Worm (Caenorhabditis elegans): ENCODE data around the gene C06H5.14.
A peak's percentile ranks its signal among the peaks of the same experiment; 100 is the strongest.

DNA sequence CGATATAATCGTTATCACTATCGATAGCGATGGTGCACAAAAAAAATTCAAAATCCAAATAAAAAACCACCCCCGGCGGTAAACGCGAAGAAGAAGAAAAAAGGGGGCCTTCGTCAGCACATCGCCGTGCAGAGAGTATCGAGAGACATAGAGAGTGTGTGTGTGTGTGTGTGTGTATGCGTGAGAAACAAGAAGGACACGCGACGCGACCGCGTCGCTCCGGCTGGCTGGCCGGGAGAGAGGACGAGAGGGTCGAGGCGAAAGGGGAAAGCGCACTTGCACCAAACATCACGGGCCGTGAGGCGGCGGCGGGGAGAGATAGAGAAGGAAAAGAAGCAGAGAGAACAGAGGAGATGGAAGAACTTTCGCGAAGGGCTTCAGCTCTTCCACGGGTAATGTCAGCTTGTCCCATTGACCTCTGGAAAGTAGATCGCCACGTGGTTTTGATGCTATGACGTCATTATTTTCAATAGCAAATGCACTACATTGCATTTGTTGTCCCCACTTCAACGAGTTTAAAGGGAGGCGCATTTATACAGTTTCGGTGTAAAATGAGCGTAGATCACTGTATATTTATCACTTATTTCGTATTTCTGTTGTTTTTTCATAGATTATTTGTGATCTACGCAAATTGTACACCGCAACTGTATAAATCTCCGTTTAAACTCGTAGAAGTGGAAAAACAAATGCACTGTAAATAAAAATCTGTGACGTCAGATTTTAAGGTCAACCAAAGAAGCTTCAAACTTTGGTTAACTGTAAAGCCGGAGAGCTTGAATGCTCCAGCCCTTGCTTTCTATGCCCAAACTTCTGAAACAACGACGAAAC lies 47.5 kb downstream of the C06H5.14 start, which contains the start of gene Y59A8B.24:
- TF ChIP-seq ama-1 (optimal IDR thresholded peaks at IDR 0.05) = no peak
- TF ChIP-seq ceh-36 (tag; optimal IDR thresholded peaks at IDR 0.05) = no peak
- peak; percentile 60; the same call in 1 of the 2 replicates for TF ChIP-seq sea-1 (GFP tag; conservative IDR thresholded peaks at IDR 0.05)
- peak; percentile 78 for TF ChIP-seq aly-1 (tag; optimal IDR thresholded peaks at IDR 0.05)
- TF ChIP-seq scrt-1 (GFP tag; IDR thresholded peaks at IDR 0.05) = peak; percentile 57; the same call in 1 of the 2 replicates
- no peak for TF ChIP-seq ceh-13 (GFP tag; optimal IDR thresholded peaks at IDR 0.05)
- peak; percentile 37; the same call in 1 of the 2 replicates for TF ChIP-seq flt-1 (GFP tag; IDR thresholded peaks at IDR 0.05)
- TF ChIP-seq F13C5.2 (tag; optimal IDR thresholded peaks at IDR 0.05) = peak; percentile 81
- 0 out of 2 replicates have a peak, but pooled peaks have one; percentile 7 for TF ChIP-seq pes-1 (GFP tag; IDR thresholded peaks at IDR 0.05)
